Fruit fly (Drosophila melanogaster): ENCODE results near the gene CG10559.

Gene CG10559

DNA sequence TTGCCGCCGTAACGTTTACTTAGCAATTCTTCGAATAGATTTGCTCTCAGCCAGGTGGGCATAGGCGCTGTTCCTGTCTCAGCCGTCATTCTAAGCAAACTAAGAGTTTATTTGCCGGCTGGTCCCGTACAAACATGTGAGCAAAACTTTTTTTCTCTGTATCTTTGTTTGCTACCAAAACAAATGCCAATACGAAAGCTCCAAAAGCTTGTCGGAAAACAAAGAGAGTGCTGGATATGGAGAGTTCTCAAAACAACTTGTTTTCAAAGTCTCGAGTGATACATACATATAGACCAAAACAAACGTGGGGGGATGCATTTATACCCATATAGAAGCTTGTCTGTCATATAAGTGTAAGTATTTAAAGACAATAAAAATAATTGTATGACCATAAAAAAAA, at the start of gene CG10559:
Gene CG10559, minus strand, starts transcription at position 101 of the 400 bp plus-strand sequence.
- no peak for TF ChIP-seq CG8478 (optimal IDR thresholded peaks at IDR 0.05)
- TF ChIP-seq CTCF (optimal IDR thresholded peaks at IDR 0.05): no peak

- TF ChIP-seq CTCF (optimal IDR thresholded peaks at IDR 0.05) (no peak), CG8478 (optimal IDR thresholded peaks at IDR 0.05) (no peak)
Observed at dm6 chr3R:25357985-25358384, 42.1 kb upstream of the CG10559 start, which contains the start of gene ND-49L. TSS of gene ND-49L (plus strand) at chr3R:25358285.

dm6 chr3R:25346899-25347298, 31.0 kb upstream of the CG10559 start, which contains the start of gene tobi:
TSS of gene tobi (minus strand) at chr3R:25346921.
- TF ChIP-seq CG8478 (optimal IDR thresholded peaks at IDR 0.05) (no peak), CTCF (optimal IDR thresholded peaks at IDR 0.05) (no peak)

- TF ChIP-seq CG8478 (optimal IDR thresholded peaks at IDR 0.05): no peak
- TF ChIP-seq CTCF (optimal IDR thresholded peaks at IDR 0.05): no peak
Observed at dm6 chr3R:25339952-25340351, 24.0 kb upstream of the CG10559 start, which contains the start of gene rha. TSS of gene rha (plus strand) at chr3R:25340252.

DNA sequence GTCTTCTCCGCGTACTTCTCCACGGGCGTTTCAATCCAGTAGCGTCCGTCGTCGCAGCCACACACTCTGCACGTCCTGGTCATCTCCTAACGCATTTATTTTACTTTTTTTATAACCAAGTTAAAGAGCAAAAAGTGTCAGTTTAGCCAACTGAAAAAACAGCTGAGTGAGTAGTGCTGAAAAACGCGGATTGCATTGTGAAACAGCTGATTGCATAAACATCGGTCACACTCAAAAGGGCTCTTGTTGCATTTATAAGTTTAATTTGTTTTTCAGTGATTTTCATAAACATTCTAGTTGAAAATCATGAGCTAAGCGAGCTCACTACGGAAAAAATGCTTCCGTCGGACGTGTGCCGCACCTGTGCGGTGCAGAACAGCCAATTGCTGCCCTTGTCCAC, 19.1 kb upstream of the CG10559 start, which contains the start of the genes CG10669 and CG11902:
Gene CG10669, minus strand, starts transcription at position 179 of the 400 bp plus-strand sequence.
Gene CG11902, plus strand, starts transcription at position 193 of the 400 bp plus-strand sequence.
- TF ChIP-seq CG8478 (optimal IDR thresholded peaks at IDR 0.05) (no peak), CTCF (optimal IDR thresholded peaks at IDR 0.05) (no peak)

- no peak for TF ChIP-seq CG8478 (optimal IDR thresholded peaks at IDR 0.05)
- TF ChIP-seq CTCF (optimal IDR thresholded peaks at IDR 0.05): no peak
Observed at dm6 chr3R:25331103-25331502, 15.2 kb upstream of the CG10559 start, which contains the start of gene CHKov2. TSS of gene CHKov2 (minus strand) at chr3R:25331203.

- no peak for TF ChIP-seq CTCF (optimal IDR thresholded peaks at IDR 0.05)
- TF ChIP-seq CG8478 (optimal IDR thresholded peaks at IDR 0.05): no peak
Observed at dm6 chr3R:25329079-25329478, 13.2 kb upstream of the CG10559 start, which contains the start of gene CHKov1. TSS of gene CHKov1 (minus strand) at chr3R:25329316.

DNA sequence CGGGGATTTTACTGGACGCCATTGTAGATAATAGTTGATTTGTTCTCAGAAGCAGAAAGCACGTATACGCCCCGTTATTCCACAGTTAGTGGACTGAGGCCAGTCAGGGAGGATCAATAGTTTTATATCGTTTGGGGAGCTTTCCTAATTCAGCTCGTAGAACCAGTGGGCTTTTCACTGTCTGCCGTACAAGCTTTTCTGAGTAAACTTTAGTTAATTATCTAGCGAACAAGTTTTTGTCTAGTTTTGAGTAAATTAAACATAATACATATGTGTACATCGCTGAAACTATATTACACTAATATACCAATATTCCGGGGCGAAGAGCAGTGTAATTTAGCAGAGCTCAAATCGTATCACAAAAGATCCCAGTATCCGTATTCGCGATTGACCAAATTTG, 6.7 kb upstream of the CG10559 start, which contains the start of gene CG10562:
Gene CG10562, minus strand, starts transcription at position 101 of the 400 bp plus-strand sequence.
- no peak for TF ChIP-seq CTCF (optimal IDR thresholded peaks at IDR 0.05)
- no peak for TF ChIP-seq CG8478 (optimal IDR thresholded peaks at IDR 0.05)

DNA sequence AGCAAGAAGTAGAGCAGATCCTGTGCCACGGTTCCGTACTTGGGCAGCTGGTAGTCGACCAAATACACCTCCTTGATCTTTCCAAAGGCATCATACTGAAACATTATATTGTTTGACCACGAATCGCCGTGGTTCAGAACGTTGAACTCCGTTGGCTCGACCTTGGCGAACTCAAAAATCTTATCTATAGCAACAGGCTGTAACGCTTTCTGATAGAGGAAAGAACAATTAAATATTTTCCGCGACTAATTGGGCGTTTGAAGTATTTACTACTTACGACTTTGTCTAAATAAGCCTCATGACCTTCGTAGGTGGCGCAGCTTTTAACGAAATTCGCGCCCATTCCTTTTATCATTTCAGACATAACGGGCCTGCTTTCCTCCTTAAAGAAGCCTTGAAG, 5.8 kb upstream of the CG10559 start:
- TF ChIP-seq CTCF (optimal IDR thresholded peaks at IDR 0.05) (no peak), CG8478 (optimal IDR thresholded peaks at IDR 0.05) (no peak)

DNA sequence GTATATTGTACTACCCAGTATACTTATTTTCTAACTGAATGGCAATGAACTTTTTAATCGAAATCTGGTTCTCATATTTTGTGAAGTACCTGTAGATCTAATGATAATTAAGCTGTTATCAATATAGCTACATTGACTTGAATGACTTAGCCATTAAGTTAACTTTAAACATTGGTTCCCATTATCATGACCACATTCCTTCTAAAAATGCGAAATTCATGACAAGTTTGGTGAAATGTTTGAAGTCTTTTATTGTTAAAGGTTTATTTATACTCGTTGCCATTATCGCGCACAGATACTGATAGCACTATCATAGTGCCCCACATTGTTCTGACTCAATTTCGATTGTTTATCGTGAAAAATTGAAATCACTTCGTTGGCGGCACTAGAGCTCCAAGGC, 5.0 kb upstream of the CG10559 start:
- TF ChIP-seq CTCF (optimal IDR thresholded peaks at IDR 0.05) (no peak), CG8478 (optimal IDR thresholded peaks at IDR 0.05) (no peak)

DNA sequence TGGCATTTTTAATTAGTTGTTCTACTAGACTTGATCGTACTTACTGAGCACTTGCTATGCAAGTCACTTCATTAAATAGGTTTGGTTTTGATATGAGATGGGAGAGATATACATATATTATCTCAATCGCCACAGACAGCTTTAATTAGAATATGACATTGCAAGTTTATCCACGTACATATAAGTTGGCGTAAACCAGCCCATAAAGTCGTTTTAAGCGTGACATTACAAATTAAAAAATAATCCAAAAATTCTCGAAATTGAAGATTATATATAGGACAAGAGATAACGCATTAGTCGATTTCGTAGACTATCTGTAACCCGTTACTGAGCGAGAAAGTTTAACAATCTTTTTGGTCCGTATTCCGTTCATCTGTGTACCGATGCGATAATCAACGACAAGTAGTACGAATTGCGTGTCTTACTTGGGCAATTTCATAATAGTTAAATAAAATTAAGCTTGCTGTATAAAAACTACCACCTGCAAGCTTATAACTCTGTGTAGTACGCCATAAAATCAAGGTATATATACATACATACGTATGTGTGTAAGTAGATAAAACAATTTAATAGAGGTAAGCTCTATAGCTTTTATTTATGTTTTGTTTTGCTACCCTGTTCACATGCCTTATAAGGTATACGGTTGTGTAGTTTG, 4.3 kb upstream of the CG10559 start, which contains the start of gene CG10560:
Gene CG10560, minus strand, starts transcription at position 51 of the 655 bp plus-strand sequence.
- no peak for TF ChIP-seq CG8478 (optimal IDR thresholded peaks at IDR 0.05)
- TF ChIP-seq CTCF (optimal IDR thresholded peaks at IDR 0.05): no peak

DNA sequence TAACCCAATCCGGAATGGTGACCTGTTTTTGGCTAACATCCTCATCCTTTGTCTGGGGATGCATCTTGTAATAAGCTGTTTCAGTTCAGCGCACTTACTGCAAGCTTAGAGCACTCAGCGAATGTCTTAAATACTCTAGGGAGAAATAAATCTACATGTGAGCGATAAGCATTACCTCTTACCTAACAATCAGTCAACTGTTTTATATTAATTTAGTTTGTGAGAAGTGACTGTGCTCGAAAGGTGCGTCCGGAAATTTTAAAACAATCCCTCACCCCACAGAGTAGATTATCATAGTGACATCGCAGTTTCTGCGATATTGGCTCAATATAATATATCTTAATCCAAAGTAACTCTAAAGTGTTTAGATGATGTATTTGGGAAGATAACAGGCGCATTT, 2.1 kb upstream of the CG10559 start, which contains the start of gene CG10553:
Gene CG10553, minus strand, starts transcription at position 101 of the 400 bp plus-strand sequence.
- TF ChIP-seq CTCF (optimal IDR thresholded peaks at IDR 0.05): no peak
- no peak for TF ChIP-seq CG8478 (optimal IDR thresholded peaks at IDR 0.05)

DNA sequence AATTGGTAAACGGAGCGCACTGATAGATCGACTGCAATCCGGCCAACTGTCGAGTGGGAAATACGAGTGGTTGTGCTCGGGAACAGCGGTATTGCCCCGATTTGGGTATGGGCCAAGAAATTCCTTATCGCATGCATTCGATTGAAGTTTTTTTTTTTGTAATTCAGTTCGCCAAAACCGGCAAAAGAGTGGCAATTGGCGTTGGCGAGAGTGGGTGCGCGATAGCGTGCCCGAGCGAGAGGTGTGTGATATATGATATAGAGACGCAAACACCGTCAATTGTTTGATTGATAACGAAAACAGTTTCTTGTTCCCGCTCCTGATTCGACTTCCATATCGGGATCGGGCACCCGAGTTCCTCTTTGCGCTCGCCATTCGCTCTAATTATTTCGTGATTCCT, 2.1 kb downstream of the CG10559 start, which contains the start of gene CG31087:
Gene CG31087, minus strand, starts transcription at position 63 of the 400 bp plus-strand sequence.
- TF ChIP-seq CTCF (optimal IDR thresholded peaks at IDR 0.05): no peak
- TF ChIP-seq CG8478 (optimal IDR thresholded peaks at IDR 0.05): no peak

DNA sequence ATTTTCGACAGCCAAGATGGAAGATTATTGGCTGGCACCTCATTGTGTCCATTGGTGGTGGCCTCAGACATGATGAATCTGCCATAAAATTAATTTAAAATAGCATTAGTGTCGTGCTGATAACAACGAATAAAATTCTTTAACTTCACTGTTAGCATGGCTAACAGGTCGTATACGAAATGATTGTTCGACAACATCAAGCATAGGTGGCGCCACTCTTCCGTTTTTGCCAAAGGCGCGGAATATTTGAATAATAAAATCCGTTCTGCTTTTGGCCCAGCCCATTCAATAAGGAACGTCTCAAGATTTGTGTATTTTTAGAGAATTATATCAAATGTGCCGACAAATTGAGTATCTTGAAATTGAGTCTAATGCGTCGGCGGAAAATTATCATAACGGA, 3.3 kb downstream of the CG10559 start:
- TF ChIP-seq CG8478 (optimal IDR thresholded peaks at IDR 0.05): no peak
- TF ChIP-seq CTCF (optimal IDR thresholded peaks at IDR 0.05): peak; percentile 69 to 78

- TF ChIP-seq CTCF (optimal IDR thresholded peaks at IDR 0.05) (no peak), CG8478 (optimal IDR thresholded peaks at IDR 0.05) (no peak)
Observed at dm6 chr3R:25310843-25311242, 5.1 kb downstream of the CG10559 start, which contains the start of gene CG31099. TSS of gene CG31099 (minus strand) at chr3R:25310943.

dm6 chr3R:25309175-25309574, 6.7 kb downstream of the CG10559 start:
- TF ChIP-seq CG8478 (optimal IDR thresholded peaks at IDR 0.05) (no peak), CTCF (optimal IDR thresholded peaks at IDR 0.05) (no peak)

Data from S2 (cell line).